Fruit fly (Drosophila melanogaster) Kc167 (cell line): ENCODE results near the gene Bhmt.

Experiments used
- Myc ChIP-seq: fragments of >200 bp; optimal IDR thresholded peaks from 2 replicates; lab custom pipeline; 2017; ENCODE audit warnings: missing external identifiers
- Sin3A ChIP-seq: fragments of >200 bp; optimal IDR thresholded peaks from 2 replicates; lab custom pipeline; 2018; ENCODE audit warnings: missing external identifiers
- h ChIP-seq: fragments of >200 bp; optimal IDR thresholded peaks from 3 replicates; lab custom pipeline; 2018; ENCODE audit warnings: missing external identifiers
- insv ChIP-seq: fragments of >200 bp; optimal IDR thresholded peaks from 3 replicates; lab custom pipeline; 2018; ENCODE audit warnings: missing external identifiers
- psq ChIP-seq: fragments of >200 bp; optimal IDR thresholded peaks from 2 replicates; lab custom pipeline; 2017; ENCODE audit warnings: missing external identifiers
- ttk ChIP-seq: sonication (Bioruptor generic); optimal IDR thresholded peaks from 2 replicates; lab custom pipeline; 2017; ENCODE audit warnings: missing external identifiers

DNA sequence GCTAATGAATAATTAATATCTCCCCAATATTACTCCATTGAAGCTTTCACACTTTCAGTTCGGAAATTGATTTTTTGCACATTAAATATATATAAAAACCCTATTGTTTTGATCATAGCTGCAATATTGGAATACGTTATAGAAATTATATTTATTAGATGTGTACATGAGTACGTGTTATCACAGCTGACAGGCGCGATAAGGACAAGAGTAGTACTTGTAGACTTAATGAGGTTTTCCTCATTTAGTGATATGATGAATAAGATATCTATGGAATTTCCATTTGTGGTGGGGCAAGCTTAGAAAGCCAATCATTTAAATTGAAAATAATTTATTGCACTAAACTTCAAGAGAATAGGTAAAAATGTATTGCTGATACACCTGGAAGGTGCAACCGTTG is 45.4 kb upstream of the Bhmt start:
- TF ChIP-seq h (no peak), insv (no peak), ttk (lab: Kevin White, UChicago) (no peak), Myc (lab: Kevin White, UChicago) (no peak), Sin3A (lab: Kevin White, UChicago) (no peak), psq (lab: Kevin White, UChicago) (no peak)
